Fruit fly (Drosophila melanogaster) whole organism: Measurements from ENCODE around the gene CG14095.

Experiments used
- CG8478 ChIP-seq: fragments of >200 bp; optimal IDR thresholded peaks from 2 replicates; lab custom pipeline; 2018; ENCODE audit warnings: inconsistent platforms
- pan ChIP-seq: fragments of >200 bp; optimal IDR thresholded peaks from 2 replicates; lab custom pipeline; 2017
- psq ChIP-seq: fragments of >200 bp; optimal IDR thresholded peaks from 2 replicates; lab custom pipeline; 2017
- usp ChIP-seq: fragments of >200 bp; optimal IDR thresholded peaks from 2 replicates; lab custom pipeline; 2017; ENCODE audit warnings: missing biosample characterization, missing genetic modification characterization, mixed read lengths

- TF ChIP-seq pan (lab: Kevin White, UChicago) (no peak), usp (no peak), CG8478 (lab: Kevin White, UChicago) (no peak), psq (lab: Kevin White, UChicago) (no peak)
Observed at dm6 chr3L:19482014-19482413, 17.5 kb upstream of the CG14095 start.
